Worm (Caenorhabditis elegans): ENCODE measurements around the gene F45E1.1.

F45E1.1 gene

ce11 chrX:7997968-7998367 lies 5.5 kb upstream of the F45E1.1 start, which contains the start of gene sdpn-1 (continued):
- TF ChIP-seq snpc-4 (tag; optimal IDR thresholded peaks at IDR 0.05): no peak
- TF ChIP-seq mxl-2 (GFP tag; conservative IDR thresholded peaks at IDR 0.05): no peak
- peak; percentile 4 for TF ChIP-seq dve-1 (tag; optimal IDR thresholded peaks at IDR 0.05; ENCODE audit: insufficient read depth)
- TF ChIP-seq lin-38 (GFP tag; IDR thresholded peaks at IDR 0.05): no peak
- no peak for TF ChIP-seq ceh-82 (tag; optimal IDR thresholded peaks at IDR 0.05)

DNA sequence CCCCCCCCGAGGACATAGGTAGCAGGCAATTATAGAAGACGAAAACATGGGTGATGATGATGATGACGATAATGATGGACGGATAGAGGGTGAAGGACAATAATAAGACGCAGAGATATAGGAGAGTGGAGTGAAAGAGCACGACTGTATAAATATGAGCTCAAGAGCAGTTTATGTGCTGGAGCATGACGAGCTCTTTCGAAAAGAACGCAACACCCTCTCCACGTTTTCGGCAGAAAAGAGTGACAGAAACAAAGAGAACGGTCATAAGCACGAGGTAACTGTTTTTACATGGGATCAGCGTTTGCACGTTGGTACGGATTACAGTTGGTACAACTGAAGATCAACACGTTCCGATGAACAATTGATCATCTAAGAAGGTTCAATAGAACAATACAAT lies 4.5 kb upstream of the F45E1.1 start:
- TF ChIP-seq unc-62 (GFP tag; optimal IDR thresholded peaks at IDR 0.05 in 1 of 2) (peak in 1 of 2 experiments; percentile 37), unc-62 (tag; optimal IDR thresholded peaks at IDR 0.05) (no peak), mxl-2 (GFP tag; conservative IDR thresholded peaks at IDR 0.05) (no peak), saeg-2 (GFP tag; IDR thresholded peaks at IDR 0.05) (no peak), nhr-102 (tag; optimal IDR thresholded peaks at IDR 0.05) (no peak), ztf-11 (tag; optimal IDR thresholded peaks at IDR 0.05) (no peak), Y75B8A.6 (GFP tag; IDR thresholded peaks at IDR 0.05) (no peak)

- peak; percentile 10 for TF ChIP-seq mxl-3 (GFP tag; optimal IDR thresholded peaks at IDR 0.05)
- peak in 1 of 2 experiments; percentile 18 for TF ChIP-seq unc-62 (GFP tag; optimal IDR thresholded peaks at IDR 0.05 in 1 of 2)
- TF ChIP-seq unc-62 (tag; optimal IDR thresholded peaks at IDR 0.05): no peak
- peak; percentile 52 for TF ChIP-seq aha-1 (tag)
- TF ChIP-seq zip-2 (tag; optimal IDR thresholded peaks at IDR 0.05): no peak
- no peak for TF ChIP-seq lin-15B (tag; optimal IDR thresholded peaks at IDR 0.05)
- no peak for TF ChIP-seq jun-1 (tag; optimal IDR thresholded peaks at IDR 0.05)
- no peak for TF ChIP-seq ceh-82 (tag; optimal IDR thresholded peaks at IDR 0.05)
- TF ChIP-seq duxl-1 (tag; optimal IDR thresholded peaks at IDR 0.05; ENCODE audit: poor library complexity): no peak
- TF ChIP-seq php-3 (GFP tag; IDR thresholded peaks at IDR 0.05): no peak
- TF ChIP-seq nhr-28 (tag; optimal IDR thresholded peaks at IDR 0.05): no peak
- no peak for TF ChIP-seq ZK546.5 (tag; optimal IDR thresholded peaks at IDR 0.05)
- no peak for TF ChIP-seq ces-1 (GFP tag; optimal IDR thresholded peaks at IDR 0.05)
- TF ChIP-seq lim-7 (GFP tag; IDR thresholded peaks at IDR 0.05): no peak
- no peak for TF ChIP-seq hlh-30 (tag; optimal IDR thresholded peaks at IDR 0.05; ENCODE audit: insufficient read depth)
- TF ChIP-seq ztf-7 (tag; optimal IDR thresholded peaks at IDR 0.05): no peak
- TF ChIP-seq ZK337.2 (GFP tag; IDR thresholded peaks at IDR 0.05): no peak
- no peak for TF ChIP-seq dpl-1 (GFP tag; optimal IDR thresholded peaks at IDR 0.05)
- no peak for TF ChIP-seq nhr-77 (tag; optimal IDR thresholded peaks at IDR 0.05)
- TF ChIP-seq nhr-237 (tag; optimal IDR thresholded peaks at IDR 0.05): no peak
- no peak for TF ChIP-seq F49E8.2 (tag; optimal IDR thresholded peaks at IDR 0.05; ENCODE audit: borderline replicate concordance)
- TF ChIP-seq nhr-25 (tag; optimal IDR thresholded peaks at IDR 0.05; ENCODE audit: borderline replicate concordance, insufficient read depth): no peak
- no peak for TF ChIP-seq unc-130 (GFP tag; optimal IDR thresholded peaks at IDR 0.05)
- TF ChIP-seq attf-4 (tag; optimal IDR thresholded peaks at IDR 0.05): no peak
- TF ChIP-seq lin-1 (GFP tag; IDR thresholded peaks at IDR 0.05): no peak
- no peak for TF ChIP-seq ceh-20 (GFP tag; IDR thresholded peaks at IDR 0.05)
- no peak for TF ChIP-seq nhr-41 (GFP tag; IDR thresholded peaks at IDR 0.05)
These were observed 1.4 kb downstream of the F45E1.1 start for ce11 chrX:8004845-8005244.

- no peak for TF ChIP-seq T20F7.1 (GFP tag; optimal IDR thresholded peaks at IDR 0.05)
- peak in 1 of 2 experiments; percentile 56 for TF ChIP-seq unc-62 (GFP tag; optimal IDR thresholded peaks at IDR 0.05 in 1 of 2)
- no peak for TF ChIP-seq unc-62 (tag; optimal IDR thresholded peaks at IDR 0.05)
- peak; percentile 61 for TF ChIP-seq aha-1 (tag)
- no peak for TF ChIP-seq unc-130 (GFP tag; optimal IDR thresholded peaks at IDR 0.05)
These were observed 2.5 kb downstream of the F45E1.1 start for ce11 chrX:8005967-8006366.
